Worm (Caenorhabditis elegans): ENCODE data around the gene C55A6.1.
"Not testable (repeated sequence)": the region's sequence is repeated elsewhere in the genome, so short reads cannot be mapped to it uniquely, and the experiment has no call there.

ce11 chrV:11475638-11476037 lies 29.1 kb downstream of the C55A6.1 start, which contains the start of gene T11F9.7:
- TF ChIP-seq dao-5, him-1, W03F9.2 (tag; optimal IDR thresholded peaks at IDR 0.05): not testable (repeated sequence)

Data from whole organism, L4/young adult.